Fruit fly (Drosophila melanogaster) whole organism, adult: ENCODE results near the gene CG15356.

Experiments
- CG11617 ChIP-seq: fragments of 200-800 bp; sonication (Bioruptor generic); optimal IDR thresholded peaks from 2 replicates; lab custom pipeline; 2017; ENCODE audit warnings: mild to moderate bottlenecking, missing biosample characterization, missing genetic modification reagents, missing genetic modification characterization
- CG12768 ChIP-seq: fragments of 200-800 bp; sonication (Bioruptor generic); optimal IDR thresholded peaks from 2 replicates; lab custom pipeline; 2017; ENCODE audit warnings: missing biosample characterization, missing genetic modification characterization, mild to moderate bottlenecking, moderate library complexity, missing genetic modification reagents
- CG1620 ChIP-seq: fragments of 200-800 bp; sonication (Bioruptor generic); optimal IDR thresholded peaks from 2 replicates; lab custom pipeline; 2016; ENCODE audit warnings: missing biosample characterization, missing genetic modification characterization
- CG5204 ChIP-seq: fragments of 200-800 bp; sonication (Bioruptor generic); optimal IDR thresholded peaks from 2 replicates; lab custom pipeline; 2016; ENCODE audit warnings: missing biosample characterization, missing genetic modification characterization
- CG7045 ChIP-seq: fragments of 200-800 bp; sonication (Bioruptor generic); optimal IDR thresholded peaks from 2 replicates; lab custom pipeline; 2017; ENCODE audit warnings: missing biosample characterization, mild to moderate bottlenecking, missing genetic modification characterization
- Mnt ChIP-seq: fragments of 200-800 bp; sonication (Bioruptor generic); optimal IDR thresholded peaks from 2 replicates; lab custom pipeline; 2016; ENCODE audit warnings: missing biosample characterization, mild to moderate bottlenecking, missing genetic modification characterization
- cic ChIP-seq: fragments of 200-800 bp; sonication (Bioruptor generic); optimal IDR thresholded peaks from 2 replicates; lab custom pipeline; 2017; ENCODE audit warnings: missing biosample characterization, mild to moderate bottlenecking, missing genetic modification characterization, moderate library complexity
- kay ChIP-seq: fragments of 200-800 bp; sonication (Bioruptor generic); peaks from one replicate; lab custom pipeline; 2016; ENCODE audit warnings: missing biosample characterization, missing genetic modification characterization, borderline replicate concordance
- ovo ChIP-seq: fragments of 200-800 bp; sonication (Bioruptor generic); optimal IDR thresholded peaks from 2 replicates; lab custom pipeline; 2016; ENCODE audit warnings: missing biosample characterization, missing genetic modification characterization
- pad ChIP-seq: fragments of 200-800 bp; sonication (Bioruptor generic); optimal IDR thresholded peaks from 3 replicates; lab custom pipeline; 2017; ENCODE audit warnings: missing biosample characterization, missing genetic modification characterization, mild to moderate bottlenecking, moderate library complexity, missing genetic modification reagents
- toe ChIP-seq: fragments of 200-800 bp; sonication (Bioruptor generic); optimal IDR thresholded peaks from 2 replicates; lab custom pipeline; 2016; ENCODE audit warnings: missing biosample characterization, missing genetic modification characterization

- TF ChIP-seq cic (GFP tag; lab: Kevin White, UChicago) (no peak), CG5204 (no peak), Mnt (GFP tag; lab: Kevin White, UChicago) (no peak), toe (no peak), CG7045 (GFP tag; lab: Kevin White, UChicago) (no peak), CG1620 (GFP tag; lab: Kevin White, UChicago) (no peak), ovo (GFP tag; lab: Kevin White, UChicago) (no peak), kay (no peak), CG11617 (no peak), pad (GFP tag; lab: Kevin White, UChicago) (no peak), CG12768 (no peak)
Measured at dm6 chr2L:1967301-1967700, 13.3 kb downstream of the CG15356 start.
